Worm (Caenorhabditis elegans) whole organism, L4 larva: Measurements from ENCODE around the gene F55A4.7.

Experiments
- D1046.2 ChIP-seq: fragments of 200-800 bp; sonication (Bioruptor generic); IDR thresholded peaks from 2 replicates; pipeline ENCODE4 v1.3.6; 2022; ENCODE audit warnings: missing genetic modification characterization, missing compliant biosample characterization
- F44E2.7 ChIP-seq: fragments of 200-800 bp; sonication (Bioruptor generic); IDR thresholded peaks from 2 replicates; pipeline ENCODE4 v2.1.2; 2022; ENCODE audit warnings: missing genetic modification characterization, missing compliant biosample characterization
- Y105C5A.15 ChIP-seq: fragments of 200-800 bp; sonication (Bioruptor generic); IDR thresholded peaks from 2 replicates; pipeline ENCODE4 v1.3.6; 2022; ENCODE audit warnings: missing genetic modification characterization, missing compliant biosample characterization
- ceh-32 ChIP-seq: sonication (generic microtip); optimal IDR thresholded peaks from 2 replicates; lab custom pipeline; 2016; ENCODE audit warnings: mild to moderate bottlenecking, missing genetic modification characterization, missing compliant biosample characterization; ENCODE audit not compliant: poor library complexity
- ceh-82 ChIP-seq: sonication (generic microtip); optimal IDR thresholded peaks from 2 replicates; lab custom pipeline; 2017; ENCODE audit warnings: missing biosample characterization, missing genetic modification characterization
- ces-1 ChIP-seq: fragments of 150-350 bp; sonication (generic microtip); optimal IDR thresholded peaks from 4 replicates; lab custom pipeline; 2014; ENCODE audit warnings: missing biosample characterization, missing genetic modification reagents, missing genetic modification characterization
- daf-16 ChIP-seq, 3 experiments: sonication (generic microtip); optimal IDR thresholded peaks; 2 replicates each; lab custom pipeline; 2016 to 2017; ENCODE audit warnings: missing genetic modification characterization in 3 of 3, missing genetic modification reagents in 3 of 3, mild to moderate bottlenecking in 2 of 3, missing compliant biosample characterization in 2 of 3, missing biosample characterization in 1 of 3, moderate library complexity in 1 of 3
- dmd-6 ChIP-seq: fragments of 200-800 bp; sonication (Bioruptor generic); IDR thresholded peaks from 2 replicates; pipeline ENCODE4 v1.3.6; 2022; ENCODE audit warnings: missing genetic modification reagents, missing genetic modification characterization, missing compliant biosample characterization
- duxl-1 ChIP-seq: sonication (generic microtip); optimal IDR thresholded peaks from 2 replicates; lab custom pipeline; 2016; ENCODE audit warnings: mild to moderate bottlenecking, missing genetic modification characterization, moderate library complexity, missing compliant biosample characterization; ENCODE audit not compliant: poor library complexity
- dve-1 ChIP-seq: sonication (generic microtip); optimal IDR thresholded peaks from 2 replicates; lab custom pipeline; 2017; ENCODE audit warnings: antibody characterized with exemption, mild to moderate bottlenecking, missing genetic modification characterization, missing compliant biosample characterization; ENCODE audit not compliant: insufficient read depth
- egl-43 ChIP-seq: fragments of 200-800 bp; sonication (Bioruptor generic); IDR thresholded peaks from 2 replicates; pipeline ENCODE4 v1.3.6; 2022; ENCODE audit warnings: missing genetic modification reagents, missing genetic modification characterization, missing compliant biosample characterization
- fkh-10 ChIP-seq: fragments of 150-350 bp; optimal IDR thresholded peaks from 2 replicates; lab custom pipeline; 2014; ENCODE audit warnings: missing biosample characterization, missing genetic modification reagents, missing genetic modification characterization
- fos-1 ChIP-seq: fragments of 150-350 bp; optimal IDR thresholded peaks from 2 replicates; lab custom pipeline; 2014; ENCODE audit warnings: missing biosample characterization, missing genetic modification characterization
- hlh-11 ChIP-seq: fragments of 200-800 bp; sonication (Bioruptor generic); optimal IDR thresholded peaks from 2 replicates; lab custom pipeline; 2018; ENCODE audit warnings: mild to moderate bottlenecking, missing genetic modification characterization, missing compliant biosample characterization
- jun-1 ChIP-seq: fragments of 150-350 bp; optimal IDR thresholded peaks from 2 replicates; lab custom pipeline; 2014; ENCODE audit warnings: missing biosample characterization, missing genetic modification reagents, missing genetic modification characterization
- lin-29 ChIP-seq: fragments of 200-800 bp; sonication (Bioruptor generic); IDR thresholded peaks from 2 replicates; pipeline ENCODE4 v1.3.6; 2022; ENCODE audit warnings: missing genetic modification reagents, missing genetic modification characterization, missing compliant biosample characterization
- lin-38 ChIP-seq: fragments of 200-800 bp; sonication (Bioruptor generic); IDR thresholded peaks from 2 replicates; pipeline ENCODE4 v1.3.6; 2022; ENCODE audit warnings: missing genetic modification reagents, missing genetic modification characterization, missing compliant biosample characterization
- lin-39 ChIP-seq: fragments of 150-350 bp; optimal IDR thresholded peaks from 2 replicates; lab custom pipeline; 2014; ENCODE audit warnings: missing biosample characterization, missing genetic modification reagents, missing genetic modification characterization
- mep-1 ChIP-seq: fragments of 150-350 bp; sonication (generic microtip); optimal IDR thresholded peaks from 3 replicates; lab custom pipeline; 2014; ENCODE audit warnings: missing biosample characterization, missing genetic modification characterization
- mes-2 ChIP-seq: sonication (generic microtip); optimal IDR thresholded peaks from 2 replicates; lab custom pipeline; 2016; ENCODE audit warnings: missing genotype, mild to moderate bottlenecking, missing genetic modification characterization, missing compliant biosample characterization; ENCODE audit not compliant: poor library complexity, severe bottlenecking
- mxl-3 ChIP-seq: fragments of 200-800 bp; sonication (Bioruptor generic); optimal IDR thresholded peaks from 2 replicates; lab custom pipeline; 2018; ENCODE audit warnings: mild to moderate bottlenecking, missing genetic modification characterization, missing compliant biosample characterization
- nhr-11 ChIP-seq: fragments of 150-350 bp; optimal IDR thresholded peaks from 2 replicates; lab custom pipeline; 2014; ENCODE audit warnings: missing biosample characterization, missing genetic modification characterization
- nhr-237 ChIP-seq: sonication (generic microtip); optimal IDR thresholded peaks from 2 replicates; lab custom pipeline; 2017; ENCODE audit warnings: missing biosample characterization, missing genetic modification characterization
- nhr-25 ChIP-seq: sonication (generic microtip); optimal IDR thresholded peaks from 2 replicates; lab custom pipeline; 2017; ENCODE audit warnings: missing genetic modification characterization, mild to moderate bottlenecking, missing compliant biosample characterization, antibody characterized with exemption, moderate library complexity, borderline replicate concordance; ENCODE audit not compliant: insufficient read depth
- nhr-28 ChIP-seq: fragments of 150-350 bp; optimal IDR thresholded peaks from 2 replicates; lab custom pipeline; 2014; ENCODE audit warnings: missing biosample characterization, missing genetic modification characterization
- nhr-6 ChIP-seq: fragments of 150-350 bp; optimal IDR thresholded peaks from 2 replicates; lab custom pipeline; 2014; ENCODE audit warnings: missing biosample characterization, missing genetic modification characterization
- nhr-76 ChIP-seq: fragments of 150-350 bp; optimal IDR thresholded peaks from 2 replicates; lab custom pipeline; 2014; ENCODE audit warnings: missing biosample characterization, missing genetic modification characterization
- nhr-77 ChIP-seq: fragments of 150-350 bp; optimal IDR thresholded peaks from 2 replicates; lab custom pipeline; 2014; ENCODE audit warnings: missing biosample characterization, missing genetic modification characterization
- pha-4 ChIP-seq, 2 experiments: fragments of 150-350 bp in 1 of 2; fragments of 200-800 bp in 1 of 2; sonication (Bioruptor generic) in 1 of 2; IDR thresholded peaks in 1 of 2; optimal IDR thresholded peaks in 1 of 2; 2 replicates each; pipeline versions ENCODE4 v1.3.6 to Lab custom; 2014 to 2022; ENCODE audit warnings: missing genetic modification characterization in 2 of 2, missing genetic modification reagents in 2 of 2, missing biosample characterization in 1 of 2, missing compliant biosample characterization in 1 of 2
- pqm-1 ChIP-seq: sonication (generic microtip); optimal IDR thresholded peaks from 2 replicates; lab custom pipeline; 2017; ENCODE audit warnings: missing biosample characterization, missing genetic modification characterization
- set-16 ChIP-seq: fragments of 200-800 bp; sonication (Bioruptor generic); IDR thresholded peaks from 2 replicates; pipeline ENCODE4 v1.3.6; 2022; ENCODE audit warnings: missing genetic modification reagents, missing genetic modification characterization, missing compliant biosample characterization
- skn-1 ChIP-seq: fragments of 150-350 bp; optimal IDR thresholded peaks from 2 replicates; lab custom pipeline; 2014; ENCODE audit warnings: missing biosample characterization, missing genetic modification characterization
- snpc-4 ChIP-seq: fragments of 150-350 bp; optimal IDR thresholded peaks from 2 replicates; lab custom pipeline; 2014; ENCODE audit warnings: missing biosample characterization, missing genetic modification characterization
- spr-3 ChIP-seq: fragments of 200-800 bp; sonication (Bioruptor generic); optimal IDR thresholded peaks from 2 replicates; lab custom pipeline; 2018; ENCODE audit warnings: mild to moderate bottlenecking, missing genetic modification characterization, missing compliant biosample characterization
- unc-39 ChIP-seq: sonication (generic microtip); optimal IDR thresholded peaks from 2 replicates; lab custom pipeline; 2017; ENCODE audit warnings: missing biosample characterization, missing genetic modification characterization
- unc-62 ChIP-seq, 3 experiments: fragments of 150-350 bp in 1 of 3; sonication (generic microtip); optimal IDR thresholded peaks in 2 of 3; peaks in 1 of 3; 1 replicate in 1 of 3; 2 replicates in 2 of 3; lab custom pipeline; 2014 to 2017; ENCODE audit warnings: missing biosample characterization in 3 of 3, missing genetic modification characterization in 3 of 3, missing genetic modification reagents in 3 of 3, missing genotype in 1 of 3

Gene F55A4.7

DNA sequence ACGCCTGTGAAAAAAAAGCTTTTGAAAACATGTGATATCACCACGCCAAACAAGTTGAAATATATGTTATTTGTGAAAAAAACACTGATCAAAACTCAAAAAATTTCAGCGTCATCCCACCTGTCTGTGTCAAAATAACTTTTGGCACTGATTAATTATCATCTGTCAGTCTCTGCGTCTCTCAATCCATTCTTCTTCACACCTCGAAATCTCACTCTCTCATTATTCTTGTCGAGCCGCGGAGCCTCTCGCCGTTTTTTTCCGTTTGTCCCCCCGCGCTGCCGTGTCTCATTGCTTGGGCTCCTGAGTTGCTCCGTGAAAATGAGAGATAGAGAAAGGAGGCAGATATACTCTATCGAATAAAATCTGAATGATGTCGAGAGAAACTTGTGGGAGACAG lies 12.8 kb upstream of the F55A4.7 start (continued):
- TF ChIP-seq mxl-3 (GFP tag; lab: Kevin White, UChicago) (peak; percentile 18), ceh-32 (tag; lab: Kevin White, UChicago) (no peak), snpc-4 (tag; lab: Kevin White, UChicago) (no peak), mep-1 (tag; lab: Kevin White, UChicago) (no peak), set-16 (GFP tag; lab: Robert Waterston, UW) (no peak), jun-1 (tag; lab: Kevin White, UChicago) (no peak), nhr-237 (tag; lab: Kevin White, UChicago) (no peak), ceh-82 (tag; lab: Kevin White, UChicago) (no peak), hlh-11 (tag; lab: Kevin White, UChicago) (peak; percentile 43), Y105C5A.15 (GFP tag; lab: Robert Waterston, UW) (no peak), F44E2.7 (GFP tag; lab: Robert Waterston, UW) (no peak), dve-1 (tag; lab: Kevin White, UChicago) (no peak), nhr-25 (no peak), lin-29 (GFP tag; lab: Robert Waterston, UW) (no peak), egl-43 (GFP tag; lab: Robert Waterston, UW) (no peak), unc-62 (GFP tag; optimal IDR thresholded peaks at IDR 0.05 in 1 of 2; lab: Kevin White, UChicago) (peak in 1 of 2 experiments; percentile 77), unc-62 (tag; optimal IDR thresholded peaks at IDR 0.05; lab: Kevin White, UChicago) (no peak), nhr-76 (tag; lab: Kevin White, UChicago) (no peak), mes-2 (no peak), skn-1 (tag; lab: Kevin White, UChicago) (no peak), nhr-11 (tag; lab: Kevin White, UChicago) (peak; percentile 52), daf-16 (GFP tag; optimal IDR thresholded peaks at IDR 0.05; lab: Kevin White, UChicago) (peak in 1 of 2 experiments; percentile 69), daf-16 (tag; optimal IDR thresholded peaks at IDR 0.05; lab: Kevin White, UChicago) (no peak), lin-39 (tag; lab: Kevin White, UChicago) (no peak), duxl-1 (tag; lab: Kevin White, UChicago) (no peak), spr-3 (GFP tag; lab: Kevin White, UChicago) (no peak), fos-1 (tag; lab: Kevin White, UChicago) (no peak), fkh-10 (GFP tag; lab: Kevin White, UChicago) (no peak), pqm-1 (tag; lab: Kevin White, UChicago) (no peak)
- TF ChIP-seq, all 104 proteins: peak for 5

ce11 chrX:1046156-1046831 lies 8.0 kb upstream of the F55A4.7 start, which contains the start of gene vpat-1:
TSS of gene vpat-1 (minus strand) at chrX:1046206.
- no peak for TF ChIP-seq D1046.2 (GFP tag; lab: Robert Waterston, UW)
- peak; percentile 57 for TF ChIP-seq hlh-11 (tag; lab: Kevin White, UChicago)
- peak; percentile 74 for TF ChIP-seq dve-1 (tag; lab: Kevin White, UChicago)
- no peak for TF ChIP-seq ceh-82 (tag; lab: Kevin White, UChicago)
- TF ChIP-seq lin-38 (GFP tag; lab: Robert Waterston, UW): no peak
- peak; percentile 93 for TF ChIP-seq nhr-28
- no peak for TF ChIP-seq egl-43 (GFP tag; lab: Robert Waterston, UW)
- no peak for TF ChIP-seq nhr-6
- no peak for TF ChIP-seq mep-1 (tag; lab: Kevin White, UChicago)
- no peak for TF ChIP-seq mes-2
- peak; percentile 26; the same call in 1 of the 2 replicates for TF ChIP-seq dmd-6 (GFP tag; lab: Robert Waterston, UW)
- no peak for TF ChIP-seq lin-29 (GFP tag; lab: Robert Waterston, UW)
- TF ChIP-seq nhr-77: peak; percentile 40
- TF ChIP-seq pqm-1 (tag; lab: Kevin White, UChicago): peak; percentile 87
- TF ChIP-seq unc-39 (tag; lab: Kevin White, UChicago): no peak
- TF ChIP-seq daf-16 (GFP tag; optimal IDR thresholded peaks at IDR 0.05; lab: Kevin White, UChicago): no peak
- TF ChIP-seq daf-16 (tag; optimal IDR thresholded peaks at IDR 0.05; lab: Kevin White, UChicago): peak; percentile 87
- no peak for TF ChIP-seq pha-4 (GFP tag; IDR thresholded peaks at IDR 0.05; lab: Robert Waterston, UW)
- no peak for TF ChIP-seq pha-4 (tag; optimal IDR thresholded peaks at IDR 0.05; lab: Kevin White, UChicago)
- no peak for TF ChIP-seq ces-1 (GFP tag; lab: Kevin White, UChicago)
